Fruit fly (Drosophila melanogaster) whole organism, embryonic: ENCODE data around the gene CG13144.

Experiments used
- Asciz ChIP-seq: fragments of 200-800 bp; sonication (Bioruptor generic); optimal IDR thresholded peaks from 2 replicates; lab custom pipeline; 2017; ENCODE audit warnings: missing biosample characterization, mild to moderate bottlenecking, missing genetic modification characterization, missing genetic modification reagents
- Blimp-1 ChIP-seq: fragments of 200-800 bp; sonication (Bioruptor generic); optimal IDR thresholded peaks from 3 replicates; lab custom pipeline; 2018; ENCODE audit warnings: missing biosample characterization, missing genetic modification characterization, mild to moderate bottlenecking, moderate library complexity, missing genetic modification reagents
- CG1024 ChIP-seq: fragments of 200-800 bp; sonication (Bioruptor generic); IDR thresholded peaks from 2 replicates; pipeline ENCODE4 v1.3.6; 2022; ENCODE audit warnings: missing biosample characterization, missing genetic modification characterization
- CG11085 ChIP-seq: fragments of 200-800 bp; sonication (Bioruptor generic); IDR thresholded peaks from 2 replicates; pipeline ENCODE4 v1.3.6; 2022; ENCODE audit warnings: missing biosample characterization, missing genetic modification characterization
- CG12219 ChIP-seq: fragments of 200-800 bp; sonication (Bioruptor generic); optimal IDR thresholded peaks from 3 replicates; lab custom pipeline; 2018; ENCODE audit warnings: missing biosample characterization, mild to moderate bottlenecking, missing genetic modification characterization
- CG12236 ChIP-seq: fragments of 200-800 bp; sonication (Bioruptor generic); optimal IDR thresholded peaks from 2 replicates; lab custom pipeline; 2016; ENCODE audit warnings: missing biosample characterization, missing genetic modification characterization
- CG12744 ChIP-seq: fragments of 200-800 bp; sonication (Bioruptor generic); optimal IDR thresholded peaks from 2 replicates; lab custom pipeline; 2016; ENCODE audit warnings: missing biosample characterization, missing genetic modification characterization
- CG13296 ChIP-seq: fragments of 200-800 bp; sonication (Bioruptor generic); optimal IDR thresholded peaks from 3 replicates; lab custom pipeline; 2018; ENCODE audit warnings: missing biosample characterization, mild to moderate bottlenecking, missing genetic modification characterization
- CG13424 ChIP-seq: fragments of 200-800 bp; sonication (Bioruptor generic); optimal IDR thresholded peaks from 2 replicates; lab custom pipeline; 2019; ENCODE audit warnings: missing biosample characterization, mild to moderate bottlenecking, missing genetic modification characterization, moderate library complexity
- CG13624 ChIP-seq: fragments of 200-800 bp; sonication (Bioruptor generic); optimal IDR thresholded peaks from 2 replicates; lab custom pipeline; 2016; ENCODE audit warnings: missing biosample characterization, missing genetic modification characterization
- CG14441 ChIP-seq: fragments of 200-800 bp; sonication (Bioruptor generic); IDR thresholded peaks from 2 replicates; pipeline ENCODE4 v1.3.6; 2022; ENCODE audit warnings: missing biosample characterization, missing genetic modification characterization
- CG14710 ChIP-seq: fragments of 200-800 bp; sonication (Bioruptor generic); optimal IDR thresholded peaks from 3 replicates; lab custom pipeline; 2019; ENCODE audit warnings: missing biosample characterization, mild to moderate bottlenecking, missing genetic modification characterization, moderate library complexity
- CG1602 ChIP-seq: fragments of 200-800 bp; sonication (Bioruptor generic); optimal IDR thresholded peaks from 3 replicates; lab custom pipeline; 2016; ENCODE audit warnings: missing biosample characterization, missing genetic modification characterization
- CG1647 ChIP-seq: fragments of 200-800 bp; sonication (Bioruptor generic); optimal IDR thresholded peaks from 3 replicates; lab custom pipeline; 2016; ENCODE audit warnings: missing biosample characterization, missing genetic modification characterization
- CG17328 ChIP-seq: fragments of 200-800 bp; sonication (Bioruptor generic); IDR thresholded peaks from 2 replicates; pipeline ENCODE4 v1.3.6; 2022; ENCODE audit warnings: missing biosample characterization, missing genetic modification characterization
- CG18262 ChIP-seq: fragments of 200-800 bp; optimal IDR thresholded peaks from 3 replicates; lab custom pipeline; 2019; ENCODE audit warnings: missing biosample characterization, mild to moderate bottlenecking, missing genetic modification characterization, moderate library complexity
- CG18476 ChIP-seq: fragments of 200-800 bp; sonication (Bioruptor generic); optimal IDR thresholded peaks from 2 replicates; lab custom pipeline; 2016; ENCODE audit warnings: missing biosample characterization, mild to moderate bottlenecking, missing genetic modification characterization
- CG33213 ChIP-seq: fragments of 200-800 bp; sonication (Bioruptor generic); optimal IDR thresholded peaks from 3 replicates; lab custom pipeline; 2016; ENCODE audit warnings: missing biosample characterization, missing genetic modification characterization
- CG42726 ChIP-seq: fragments of 200-800 bp; sonication (Bioruptor generic); IDR thresholded peaks from 2 replicates; pipeline ENCODE4 v1.3.6; 2022; ENCODE audit warnings: missing biosample characterization, missing genetic modification characterization; ENCODE audit not compliant: partially characterized antibody
- CG6813 ChIP-seq: fragments of 200-800 bp; sonication (Bioruptor generic); optimal IDR thresholded peaks from 2 replicates; lab custom pipeline; 2017; ENCODE audit warnings: missing biosample characterization, missing genetic modification characterization, mild to moderate bottlenecking, moderate library complexity, missing genetic modification reagents
- CG7556 ChIP-seq: fragments of 200-800 bp; sonication (Bioruptor generic); optimal IDR thresholded peaks from 2 replicates; lab custom pipeline; 2017; ENCODE audit warnings: missing biosample characterization, mild to moderate bottlenecking, missing genetic modification characterization
- CG7745 ChIP-seq: fragments of 200-800 bp; sonication (Bioruptor generic); optimal IDR thresholded peaks from 2 replicates; lab custom pipeline; 2018; ENCODE audit warnings: missing biosample characterization, mild to moderate bottlenecking, missing genetic modification characterization, moderate library complexity
- CG7987 ChIP-seq: fragments of 200-800 bp; sonication (Bioruptor generic); optimal IDR thresholded peaks from 2 replicates; lab custom pipeline; 2018; ENCODE audit warnings: missing biosample characterization, mild to moderate bottlenecking, missing genetic modification characterization, moderate library complexity
- CG9797 ChIP-seq: fragments of 200-800 bp; sonication (Bioruptor generic); optimal IDR thresholded peaks from 3 replicates; lab custom pipeline; 2018; ENCODE audit warnings: missing biosample characterization, mild to moderate bottlenecking, missing genetic modification characterization
- CG9876 ChIP-seq: fragments of 200-800 bp; sonication (Bioruptor generic); optimal IDR thresholded peaks from 2 replicates; lab custom pipeline; 2016; ENCODE audit warnings: missing biosample characterization, missing genetic modification characterization
- Dip3 ChIP-seq: fragments of 200-800 bp; sonication (Bioruptor generic); optimal IDR thresholded peaks from 3 replicates; lab custom pipeline; 2016; ENCODE audit warnings: missing biosample characterization, missing genetic modification characterization
- Drgx ChIP-seq: fragments of 200-800 bp; sonication (Bioruptor generic); IDR thresholded peaks from 2 replicates; pipeline ENCODE4 v1.3.6; 2022; ENCODE audit warnings: missing biosample characterization, missing genetic modification characterization
- Ets97D ChIP-seq: fragments of 200-800 bp; sonication (Bioruptor generic); optimal IDR thresholded peaks from 3 replicates; lab custom pipeline; 2016; ENCODE audit warnings: missing biosample characterization, missing genetic modification characterization
- MTF-1 ChIP-seq: fragments of 200-800 bp; sonication (Bioruptor generic); optimal IDR thresholded peaks from 2 replicates; lab custom pipeline; 2018; ENCODE audit warnings: missing biosample characterization, mild to moderate bottlenecking, missing genetic modification characterization, borderline replicate concordance
- NC2α ChIP-seq: fragments of 200-800 bp; sonication (Bioruptor generic); optimal IDR thresholded peaks from 2 replicates; lab custom pipeline; 2016; ENCODE audit warnings: missing biosample characterization, missing genetic modification characterization
- NC2β ChIP-seq: fragments of 200-800 bp; sonication (Bioruptor generic); optimal IDR thresholded peaks from 2 replicates; lab custom pipeline; 2016; ENCODE audit warnings: missing biosample characterization, missing genetic modification characterization
- Oaz ChIP-seq: fragments of 200-800 bp; sonication (Bioruptor generic); IDR thresholded peaks from 2 replicates; pipeline ENCODE4 v1.3.6; 2022; ENCODE audit warnings: missing biosample characterization, missing genetic modification characterization
- Oli ChIP-seq: fragments of 200-800 bp; sonication (Bioruptor generic); optimal IDR thresholded peaks from 2 replicates; lab custom pipeline; 2018; ENCODE audit warnings: missing biosample characterization, mild to moderate bottlenecking, missing genetic modification characterization, moderate library complexity
- ab ChIP-seq: fragments of 200-800 bp; sonication (Bioruptor generic); optimal IDR thresholded peaks from 2 replicates; lab custom pipeline; 2016; ENCODE audit warnings: missing biosample characterization, missing genetic modification characterization
- ara ChIP-seq: fragments of 200-800 bp; sonication (Bioruptor generic); IDR thresholded peaks from 2 replicates; pipeline ENCODE4 v1.3.6; 2022; ENCODE audit warnings: missing biosample characterization, missing genetic modification characterization
- bigmax ChIP-seq: fragments of 200-800 bp; sonication (Bioruptor generic); optimal IDR thresholded peaks from 2 replicates; lab custom pipeline; 2018; ENCODE audit warnings: missing biosample characterization, mild to moderate bottlenecking, missing genetic modification characterization
- dimm ChIP-seq: fragments of 200-800 bp; sonication (Bioruptor generic); IDR thresholded peaks from 2 replicates; pipeline ENCODE4 v1.3.6; 2022; ENCODE audit warnings: missing biosample characterization, missing genetic modification characterization
- fru ChIP-seq: fragments of >200 bp; optimal IDR thresholded peaks from 2 replicates; lab custom pipeline; 2017
- gce ChIP-seq: fragments of 200-800 bp; sonication (Bioruptor generic); IDR thresholded peaks from 3 replicates; pipeline ENCODE4 v1.3.6; 2022; ENCODE audit warnings: missing biosample characterization, missing genetic modification characterization
- jumu ChIP-seq: fragments of 200-800 bp; sonication (Bioruptor generic); optimal IDR thresholded peaks from 3 replicates; lab custom pipeline; 2016; ENCODE audit warnings: missing biosample characterization, missing genetic modification characterization
- lilli ChIP-seq: fragments of 200-800 bp; sonication (Bioruptor generic); optimal IDR thresholded peaks from 3 replicates; lab custom pipeline; 2016; ENCODE audit warnings: missing biosample characterization, missing genetic modification characterization
- mld ChIP-seq: fragments of 200-800 bp; sonication (Bioruptor generic); IDR thresholded peaks from 3 replicates; pipeline ENCODE4 v1.3.6; 2022; ENCODE audit warnings: missing biosample characterization, missing genetic modification characterization; ENCODE audit not compliant: partially characterized antibody
- oc ChIP-seq: fragments of 200-800 bp; sonication (Bioruptor generic); optimal IDR thresholded peaks from 2 replicates; lab custom pipeline; 2018; ENCODE audit warnings: missing biosample characterization, mild to moderate bottlenecking, missing genetic modification characterization, moderate library complexity
- p53 ChIP-seq: fragments of 200-800 bp; sonication (Bioruptor generic); optimal IDR thresholded peaks from 2 replicates; lab custom pipeline; 2016; ENCODE audit warnings: missing biosample characterization, missing genetic modification characterization
- pros ChIP-seq: fragments of 200-800 bp; sonication (Bioruptor generic); optimal IDR thresholded peaks from 3 replicates; lab custom pipeline; 2019; ENCODE audit warnings: missing biosample characterization, mild to moderate bottlenecking, missing genetic modification characterization, moderate library complexity
- sug ChIP-seq: fragments of 200-800 bp; optimal IDR thresholded peaks from 2 replicates; lab custom pipeline; 2019; ENCODE audit warnings: missing biosample characterization, mild to moderate bottlenecking, missing genetic modification characterization, moderate library complexity
- toy ChIP-seq: fragments of 200-800 bp; sonication (Bioruptor generic); IDR thresholded peaks from 2 replicates; pipeline ENCODE4 v1.3.6; 2022; ENCODE audit warnings: missing biosample characterization, missing genetic modification characterization
- trem ChIP-seq: fragments of 200-800 bp; optimal IDR thresholded peaks from 3 replicates; lab custom pipeline; 2019; ENCODE audit warnings: missing biosample characterization, mild to moderate bottlenecking, missing genetic modification characterization, moderate library complexity
- tup ChIP-seq: fragments of 200-800 bp; sonication (Bioruptor generic); optimal IDR thresholded peaks from 2 replicates; lab custom pipeline; 2016; ENCODE audit warnings: missing biosample characterization, mild to moderate bottlenecking, missing genetic modification characterization, moderate library complexity
- tx ChIP-seq: fragments of 200-800 bp; sonication (Bioruptor generic); optimal IDR thresholded peaks from 2 replicates; lab custom pipeline; 2016; ENCODE audit warnings: missing biosample characterization, missing genetic modification characterization
- wor ChIP-seq: fragments of 200-800 bp; sonication (Bioruptor generic); IDR thresholded peaks from 2 replicates; pipeline ENCODE4 v1.3.6; 2022; ENCODE audit warnings: missing biosample characterization, missing genetic modification characterization
- zf30C ChIP-seq: fragments of 200-800 bp; sonication (Bioruptor generic); optimal IDR thresholded peaks from 3 replicates; lab custom pipeline; 2018; ENCODE audit warnings: missing biosample characterization, mild to moderate bottlenecking, missing genetic modification characterization

The CG13144 gene

DNA sequence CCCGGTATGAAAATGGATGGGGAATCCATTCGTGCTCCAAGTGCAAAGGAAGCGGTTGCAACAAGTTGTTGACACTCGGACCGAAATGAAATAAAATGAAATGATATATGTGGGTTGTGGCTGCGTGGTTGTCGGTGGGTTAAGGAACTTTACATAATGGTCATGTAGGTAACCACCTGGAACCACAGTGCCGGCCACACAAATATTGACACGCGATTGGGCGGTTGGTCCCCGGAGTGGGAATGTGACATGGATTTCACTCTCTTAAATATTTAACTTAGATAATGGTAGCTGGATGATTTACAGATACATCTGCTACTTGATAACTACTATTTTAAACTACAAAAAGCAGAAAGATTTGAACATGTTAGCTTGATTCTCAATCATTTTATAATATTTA is 13.6 kb upstream of the CG13144 start (continued):
- TF ChIP-seq CG14441 (GFP tag; lab: Robert Waterston, UW) (no peak), Oli (tag; lab: Kevin White, UChicago) (no peak), toy (GFP tag; lab: Robert Waterston, UW) (no peak), jumu (GFP tag; lab: Kevin White, UChicago) (no peak), CG7556 (GFP tag; lab: Kevin White, UChicago) (no peak), lilli (GFP tag; lab: Kevin White, UChicago) (no peak), CG9797 (GFP tag; lab: Kevin White, UChicago) (no peak), fru (no peak), pros (GFP tag; lab: Kevin White, UChicago) (no peak), CG11085 (GFP tag; lab: Robert Waterston, UW) (no peak), NC2α (GFP tag; lab: Kevin White, UChicago) (no peak), ab (GFP tag; lab: Kevin White, UChicago) (no peak), CG12744 (no peak), CG6813 (GFP tag; lab: Kevin White, UChicago) (peak; percentile 72), CG13424 (tag; lab: Kevin White, UChicago) (peak; percentile 31), CG12219 (GFP tag; lab: Kevin White, UChicago) (peak; percentile 43), bigmax (GFP tag; lab: Kevin White, UChicago) (no peak), CG9876 (no peak), CG42726 (GFP tag; lab: Robert Waterston, UW) (no peak), gce (0 out of 3 replicates have a peak, but pooled peaks have one; percentile 12), CG12236 (GFP tag; lab: Kevin White, UChicago) (peak; percentile 23), Ets97D (GFP tag; lab: Kevin White, UChicago) (no peak), CG7987 (peak; percentile 32), CG13624 (no peak), Oaz (GFP tag; lab: Robert Waterston, UW) (no peak), CG1024 (GFP tag; lab: Robert Waterston, UW) (no peak), wor (GFP tag; lab: Robert Waterston, UW) (no peak), NC2β (GFP tag; lab: Kevin White, UChicago) (peak; percentile 4), CG14710 (peak; percentile 53), oc (tag; lab: Kevin White, UChicago) (no peak), CG18476 (no peak), ara (GFP tag; lab: Robert Waterston, UW) (peak; percentile 27; the same call in 1 of the 2 replicates), CG1647 (GFP tag; lab: Kevin White, UChicago) (peak; percentile 3), zf30C (GFP tag; lab: Kevin White, UChicago) (no peak), CG13296 (GFP tag; lab: Kevin White, UChicago) (no peak), Drgx (GFP tag; lab: Robert Waterston, UW) (no peak), trem (tag; lab: Kevin White, UChicago) (no peak), CG17328 (no peak), Blimp-1 (GFP tag; lab: Kevin White, UChicago) (peak; percentile 4), CG33213 (GFP tag; lab: Kevin White, UChicago) (no peak), tup (no peak), CG7745 (peak; percentile 27), dimm (GFP tag; lab: Robert Waterston, UW) (no peak), CG18262 (tag; lab: Kevin White, UChicago) (peak; percentile 24), sug (tag; lab: Kevin White, UChicago) (no peak), p53 (no peak), CG1602 (GFP tag; lab: Kevin White, UChicago) (no peak), tx (GFP tag; lab: Kevin White, UChicago) (no peak), MTF-1 (peak; percentile 65), Dip3 (GFP tag; lab: Kevin White, UChicago) (no peak), Asciz (GFP tag; lab: Kevin White, UChicago) (no peak), mld (GFP tag; lab: Robert Waterston, UW) (no peak)
